Worm (Caenorhabditis elegans) whole organism, late embryonic: ENCODE measurements around the gene ttr-38.

ENCODE experiments used
- C08G9.2 ChIP-seq: sonication (generic microtip); optimal IDR thresholded peaks from 2 replicates; lab custom pipeline; 2016; ENCODE audit warnings: mild to moderate bottlenecking, missing genetic modification characterization, moderate library complexity, missing compliant biosample characterization
- F13H6.1 ChIP-seq: sonication (generic microtip); optimal IDR thresholded peaks from 2 replicates; lab custom pipeline; 2016; ENCODE audit warnings: missing genetic modification characterization, missing compliant biosample characterization
- ahr-1 ChIP-seq: sonication (generic microtip); optimal IDR thresholded peaks from 2 replicates; lab custom pipeline; 2016; ENCODE audit warnings: missing genetic modification characterization, missing compliant biosample characterization
- ceh-18 ChIP-seq: sonication (generic microtip); optimal IDR thresholded peaks from 2 replicates; lab custom pipeline; 2016; ENCODE audit warnings: missing genetic modification characterization, missing compliant biosample characterization
- ceh-30 ChIP-seq: fragments of 150-350 bp; optimal IDR thresholded peaks from 2 replicates; lab custom pipeline; 2014; ENCODE audit warnings: missing biosample characterization, missing genetic modification characterization
- ceh-34 ChIP-seq: sonication (generic microtip); optimal IDR thresholded peaks from 2 replicates; lab custom pipeline; 2016; ENCODE audit warnings: mild to moderate bottlenecking, missing genetic modification characterization, missing compliant biosample characterization
- ceh-45 ChIP-seq: fragments of 200-800 bp; sonication (Bioruptor generic); IDR thresholded peaks from 2 replicates; pipeline ENCODE4 v1.3.6; 2022; ENCODE audit warnings: missing genetic modification reagents, missing genetic modification characterization, missing compliant biosample characterization
- ceh-48 ChIP-seq: sonication (generic microtip); optimal IDR thresholded peaks from 2 replicates; lab custom pipeline; 2016; ENCODE audit warnings: missing genetic modification characterization, inconsistent platforms, missing compliant biosample characterization
- ceh-6 ChIP-seq: fragments of 200-800 bp; sonication (Bioruptor generic); optimal IDR thresholded peaks from 2 replicates; lab custom pipeline; 2018; ENCODE audit warnings: mild to moderate bottlenecking, missing genetic modification characterization, missing compliant biosample characterization
- che-1 ChIP-seq: sonication (generic microtip); optimal IDR thresholded peaks from 2 replicates; lab custom pipeline; 2016; ENCODE audit warnings: mild to moderate bottlenecking, missing genetic modification characterization, missing compliant biosample characterization
- dve-1 ChIP-seq: sonication (generic microtip); optimal IDR thresholded peaks from 2 replicates; lab custom pipeline; 2017; ENCODE audit warnings: antibody characterized with exemption, mild to moderate bottlenecking, missing genetic modification characterization, missing compliant biosample characterization
- eyg-1 ChIP-seq: sonication (generic microtip); optimal IDR thresholded peaks from 2 replicates; lab custom pipeline; 2016; ENCODE audit warnings: missing genotype, missing genetic modification characterization, missing compliant biosample characterization
- fax-1 ChIP-seq: sonication (generic microtip); optimal IDR thresholded peaks from 2 replicates; lab custom pipeline; 2016; ENCODE audit warnings: missing genotype, missing genetic modification characterization, missing compliant biosample characterization
- fkh-6 ChIP-seq: sonication (generic microtip); optimal IDR thresholded peaks from 2 replicates; lab custom pipeline; 2016; ENCODE audit warnings: missing genetic modification characterization, missing compliant biosample characterization
- hlh-15 ChIP-seq: sonication (generic microtip); optimal IDR thresholded peaks from 2 replicates; lab custom pipeline; 2016; ENCODE audit warnings: missing genetic modification characterization, missing compliant biosample characterization
- hlh-30 ChIP-seq: sonication (generic microtip); optimal IDR thresholded peaks from 2 replicates; lab custom pipeline; 2017; ENCODE audit warnings: antibody characterized with exemption, missing genetic modification characterization, missing compliant biosample characterization; ENCODE audit not compliant: insufficient read depth
- lim-6 ChIP-seq: sonication (generic microtip); optimal IDR thresholded peaks from 2 replicates; lab custom pipeline; 2016; ENCODE audit warnings: missing genetic modification characterization, missing compliant biosample characterization
- madf-2 ChIP-seq: sonication (generic microtip); optimal IDR thresholded peaks from 2 replicates; lab custom pipeline; 2017; ENCODE audit warnings: missing genetic modification characterization, missing compliant biosample characterization
- nfya-1 ChIP-seq: sonication (generic microtip); optimal IDR thresholded peaks from 2 replicates; lab custom pipeline; 2017; ENCODE audit warnings: missing genetic modification characterization, mild to moderate bottlenecking, missing compliant biosample characterization, antibody characterized with exemption, moderate library complexity
- nhr-11 ChIP-seq: fragments of 150-350 bp; optimal IDR thresholded peaks from 2 replicates; lab custom pipeline; 2014; ENCODE audit warnings: missing biosample characterization, missing genetic modification characterization
- nhr-232 ChIP-seq: sonication (generic microtip); optimal IDR thresholded peaks from 2 replicates; lab custom pipeline; 2016; ENCODE audit warnings: missing genetic modification characterization, missing compliant biosample characterization
- odd-2 ChIP-seq: sonication (generic microtip); optimal IDR thresholded peaks from 2 replicates; lab custom pipeline; 2017; ENCODE audit warnings: antibody characterized with exemption, mild to moderate bottlenecking, missing genetic modification characterization, missing compliant biosample characterization
- pag-3 ChIP-seq: sonication (generic microtip); optimal IDR thresholded peaks from 2 replicates; lab custom pipeline; 2016; ENCODE audit warnings: missing compliant biosample characterization, missing genetic modification characterization, borderline replicate concordance
- pat-9 ChIP-seq: fragments of 200-800 bp; sonication (Bioruptor generic); optimal IDR thresholded peaks from 2 replicates; lab custom pipeline; 2018; ENCODE audit warnings: mild to moderate bottlenecking, missing genetic modification characterization, moderate library complexity, missing compliant biosample characterization
- pax-1 ChIP-seq: fragments of 150-350 bp; optimal IDR thresholded peaks from 2 replicates; lab custom pipeline; 2014; ENCODE audit warnings: missing biosample characterization, missing genetic modification characterization
- pha-4 ChIP-seq: fragments of 150-350 bp; optimal IDR thresholded peaks from 2 replicates; lab custom pipeline; 2018; ENCODE audit warnings: missing biosample characterization, missing genetic modification reagents, missing genetic modification characterization
- pqm-1 ChIP-seq: sonication (generic microtip); optimal IDR thresholded peaks from 2 replicates; lab custom pipeline; 2016; ENCODE audit warnings: missing genetic modification characterization, missing compliant biosample characterization
- pros-1 ChIP-seq: fragments of 150-350 bp; optimal IDR thresholded peaks from 2 replicates; lab custom pipeline; 2014; ENCODE audit warnings: missing biosample characterization, missing genetic modification reagents, missing genetic modification characterization
- rnt-1 ChIP-seq: sonication (generic microtip); optimal IDR thresholded peaks from 2 replicates; lab custom pipeline; 2016; ENCODE audit warnings: missing genetic modification characterization, missing compliant biosample characterization
- sox-2 ChIP-seq: fragments of 200-800 bp; sonication (Bioruptor generic); IDR thresholded peaks from 2 replicates; pipeline ENCODE4 v1.3.6; 2022; ENCODE audit warnings: missing genetic modification reagents, missing genetic modification characterization, missing compliant biosample characterization
- sox-4 ChIP-seq: sonication (generic microtip); optimal IDR thresholded peaks from 2 replicates; lab custom pipeline; 2017; ENCODE audit warnings: mild to moderate bottlenecking, missing genetic modification characterization, inconsistent platforms, missing compliant biosample characterization
- syd-9 ChIP-seq: sonication (generic microtip); optimal IDR thresholded peaks from 2 replicates; lab custom pipeline; 2016; ENCODE audit warnings: mild to moderate bottlenecking, missing genetic modification characterization, moderate library complexity, missing compliant biosample characterization
- tbx-2 ChIP-seq: sonication (generic microtip); optimal IDR thresholded peaks from 2 replicates; lab custom pipeline; 2016; ENCODE audit warnings: missing genetic modification characterization, missing compliant biosample characterization
- unc-3 ChIP-seq, 2 experiments: fragments of 200-800 bp in 1 of 2; sonication (Bioruptor generic) in 1 of 2; sonication (generic microtip) in 1 of 2; conservative IDR thresholded peaks in 1 of 2; optimal IDR thresholded peaks in 1 of 2; 2 replicates each; pipeline versions ENCODE4 v1.3.6 to Lab custom; 2016 to 2022; ENCODE audit warnings: missing compliant biosample characterization in 2 of 2, missing genetic modification characterization in 2 of 2, missing genetic modification reagents in 1 of 2
- unc-42 ChIP-seq: sonication (generic microtip); optimal IDR thresholded peaks from 2 replicates; lab custom pipeline; 2016; ENCODE audit warnings: missing genotype, missing genetic modification characterization, missing compliant biosample characterization
- unc-55 ChIP-seq: sonication (generic microtip); optimal IDR thresholded peaks from 2 replicates; lab custom pipeline; 2017; ENCODE audit warnings: missing biosample characterization, missing genetic modification reagents, missing genetic modification characterization
- zip-5 ChIP-seq: sonication (generic microtip); optimal IDR thresholded peaks from 2 replicates; lab custom pipeline; 2016; ENCODE audit warnings: missing genetic modification characterization, missing compliant biosample characterization

The ttr-38 gene

DNA sequence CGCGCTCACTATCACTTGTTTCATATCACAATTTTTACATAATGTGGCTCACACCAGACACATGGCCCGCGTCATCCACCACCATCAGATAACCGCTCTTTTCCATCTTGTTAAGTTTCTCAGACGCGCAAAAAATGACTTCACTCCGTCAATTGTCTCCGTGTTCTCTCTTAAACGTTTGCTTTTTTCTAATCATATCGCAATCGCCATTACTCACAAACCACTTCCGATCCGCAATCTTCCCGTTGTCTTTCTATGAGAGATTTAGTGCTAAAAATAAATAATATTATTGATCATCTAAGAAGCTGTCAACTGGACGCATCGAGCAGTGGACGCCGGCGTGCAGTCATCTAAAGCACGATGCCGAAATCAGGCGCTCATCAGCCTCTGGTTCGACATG, 10.9 kb downstream of the ttr-38 start, which contains the start of gene tmc-2:
Gene tmc-2 (plus strand): TSS at position 301 of the 400 bp plus-strand sequence.
- no peak for TF ChIP-seq tbx-2 (tag; lab: Kevin White, UChicago)
- no peak for TF ChIP-seq ahr-1
- TF ChIP-seq F13H6.1 (tag; lab: Kevin White, UChicago) = no peak
- TF ChIP-seq sox-2 (GFP tag; lab: Robert Waterston, UW) = no peak
- TF ChIP-seq fkh-6 (tag; lab: Kevin White, UChicago) = no peak
- no peak for TF ChIP-seq pqm-1
- no peak for TF ChIP-seq ceh-18 (tag; lab: Kevin White, UChicago)
- no peak for TF ChIP-seq pag-3 (tag; lab: Kevin White, UChicago)
- no peak for TF ChIP-seq pax-1 (tag; lab: Kevin White, UChicago)
- no peak for TF ChIP-seq odd-2
- no peak for TF ChIP-seq ceh-6 (GFP tag; lab: Kevin White, UChicago)
- no peak for TF ChIP-seq C08G9.2 (tag; lab: Kevin White, UChicago)
- TF ChIP-seq unc-55 (GFP tag; lab: Kevin White, UChicago) = no peak
- TF ChIP-seq ceh-34 = no peak
- TF ChIP-seq madf-2 (tag; lab: Kevin White, UChicago) = no peak
- no peak for TF ChIP-seq ceh-48
- no peak for TF ChIP-seq nhr-232
- no peak for TF ChIP-seq dve-1 (tag; lab: Kevin White, UChicago)
- TF ChIP-seq unc-42 = no peak

DNA sequence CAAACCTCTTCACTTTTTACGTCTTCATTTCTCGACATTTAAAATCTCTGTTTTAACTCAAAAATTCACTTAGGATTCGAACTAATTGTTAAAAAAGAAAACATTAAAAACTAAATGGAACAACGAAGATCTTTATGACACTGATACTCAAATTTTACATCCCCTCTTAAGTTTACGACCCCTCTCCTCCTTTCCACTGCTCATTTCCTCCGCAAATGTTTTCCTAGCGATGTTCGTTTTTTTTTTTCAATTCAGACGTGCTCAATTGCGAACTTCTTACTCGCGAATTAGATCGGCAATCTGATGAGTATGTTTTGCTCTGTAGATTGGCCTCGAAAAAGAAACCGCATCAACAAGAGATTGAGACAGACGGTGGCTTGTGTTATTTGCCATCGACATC, 11.5 kb downstream of the ttr-38 start:
- TF ChIP-seq hlh-15 (tag; lab: Kevin White, UChicago) = no peak
- no peak for TF ChIP-seq nhr-11 (tag; lab: Kevin White, UChicago)
- TF ChIP-seq pros-1 (tag; lab: Kevin White, UChicago) = no peak

DNA sequence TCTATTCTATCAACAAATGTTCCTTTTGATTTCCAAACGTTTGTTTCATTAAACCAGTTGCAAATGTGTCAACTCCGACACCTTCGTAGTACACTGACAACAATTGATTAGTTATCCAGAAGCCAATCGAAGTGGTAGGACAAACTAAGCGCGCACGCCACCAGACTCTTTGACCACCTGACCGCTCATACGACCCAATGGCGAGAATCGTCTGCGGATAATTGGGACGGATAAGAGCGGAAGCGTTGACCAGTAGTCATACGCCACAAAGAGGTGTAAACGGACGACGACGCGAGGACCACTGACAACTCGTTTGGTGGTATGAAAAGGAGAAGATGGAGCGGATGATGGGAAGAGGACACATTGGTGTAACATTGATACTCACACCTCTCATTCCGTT, 13.9 kb downstream of the ttr-38 start:
- TF ChIP-seq pha-4 (tag; lab: Kevin White, UChicago) (no peak), sox-4 (tag; lab: Kevin White, UChicago) (no peak), syd-9 (tag; lab: Kevin White, UChicago) (no peak), ceh-18 (tag; lab: Kevin White, UChicago) (no peak), rnt-1 (tag; lab: Kevin White, UChicago) (peak; percentile 39), sox-2 (GFP tag; lab: Robert Waterston, UW) (no peak), hlh-30 (tag; lab: Kevin White, UChicago) (peak; percentile 26), pat-9 (tag; lab: Kevin White, UChicago) (peak; percentile 3), lim-6 (no peak), eyg-1 (tag; lab: Kevin White, UChicago) (no peak), ceh-6 (GFP tag; lab: Kevin White, UChicago) (no peak), ceh-34 (no peak), zip-5 (tag; lab: Kevin White, UChicago) (no peak), F13H6.1 (tag; lab: Kevin White, UChicago) (no peak), unc-55 (GFP tag; lab: Kevin White, UChicago) (peak; percentile 20), ceh-45 (no peak), ceh-30 (tag; lab: Kevin White, UChicago) (no peak), fax-1 (tag; lab: Kevin White, UChicago) (no peak), che-1 (tag; lab: Kevin White, UChicago) (no peak), nfya-1 (tag; lab: Kevin White, UChicago) (peak; percentile 19), odd-2 (no peak), nhr-232 (no peak), pros-1 (tag; lab: Kevin White, UChicago) (no peak), unc-3 (GFP tag; conservative IDR thresholded peaks at IDR 0.05; lab: Robert Waterston, UW) (no peak), unc-3 (tag; optimal IDR thresholded peaks at IDR 0.05; lab: Kevin White, UChicago) (no peak), pax-1 (tag; lab: Kevin White, UChicago) (no peak), tbx-2 (tag; lab: Kevin White, UChicago) (peak; percentile 17)
